Fruit fly (Drosophila melanogaster) whole organism, embryonic: ENCODE measurements around the gene Eip63F-1.

Experiments
- CG10366 ChIP-seq: fragments of 200-800 bp; sonication (Bioruptor generic); IDR thresholded peaks from 2 replicates; pipeline ENCODE4 v1.3.6; 2022; ENCODE audit warnings: missing biosample characterization, missing genetic modification characterization
- CG10979 ChIP-seq: fragments of 200-800 bp; sonication (Bioruptor generic); optimal IDR thresholded peaks from 2 replicates; lab custom pipeline; 2018; ENCODE audit warnings: missing biosample characterization, mild to moderate bottlenecking, missing genetic modification characterization, moderate library complexity
- CG12299 ChIP-seq: fragments of 200-800 bp; sonication (Bioruptor generic); optimal IDR thresholded peaks from 2 replicates; lab custom pipeline; 2018; ENCODE audit warnings: missing biosample characterization, mild to moderate bottlenecking, missing genetic modification characterization
- CG12769 ChIP-seq: fragments of 200-800 bp; sonication (Bioruptor generic); optimal IDR thresholded peaks from 2 replicates; lab custom pipeline; 2019; ENCODE audit warnings: missing biosample characterization, mild to moderate bottlenecking, missing genetic modification characterization, moderate library complexity
- CG13624 ChIP-seq: fragments of 200-800 bp; sonication (Bioruptor generic); optimal IDR thresholded peaks from 2 replicates; lab custom pipeline; 2016; ENCODE audit warnings: missing biosample characterization, missing genetic modification characterization
- CG13775 ChIP-seq: fragments of 200-800 bp; sonication (Bioruptor generic); optimal IDR thresholded peaks from 3 replicates; lab custom pipeline; 2017; ENCODE audit warnings: missing biosample characterization, mild to moderate bottlenecking, missing genetic modification characterization
- CG14860 ChIP-seq: fragments of 200-800 bp; sonication (Bioruptor generic); IDR thresholded peaks from 3 replicates; pipeline ENCODE4 v1.3.6; 2022; ENCODE audit warnings: missing biosample characterization, missing genetic modification characterization; ENCODE audit not compliant: partially characterized antibody
- CG15479 ChIP-seq: fragments of 200-800 bp; sonication (Bioruptor generic); optimal IDR thresholded peaks from 3 replicates; lab custom pipeline; 2019; ENCODE audit warnings: missing biosample characterization, mild to moderate bottlenecking, missing genetic modification characterization, moderate library complexity
- CG17361 ChIP-seq: fragments of 200-800 bp; sonication (Bioruptor generic); IDR thresholded peaks from 3 replicates; pipeline ENCODE4 v1.3.6; 2022; ENCODE audit warnings: missing biosample characterization, missing genetic modification characterization
- CG17385 ChIP-seq: fragments of 200-800 bp; sonication (Bioruptor generic); optimal IDR thresholded peaks from 3 replicates; lab custom pipeline; 2018; ENCODE audit warnings: missing biosample characterization, mild to moderate bottlenecking, missing genetic modification characterization
- CG17912 ChIP-seq: fragments of 200-800 bp; sonication (Bioruptor generic); optimal IDR thresholded peaks from 2 replicates; lab custom pipeline; 2018; ENCODE audit warnings: missing biosample characterization, mild to moderate bottlenecking, missing genetic modification characterization
- CG18262 ChIP-seq: fragments of 200-800 bp; optimal IDR thresholded peaks from 3 replicates; lab custom pipeline; 2019; ENCODE audit warnings: missing biosample characterization, mild to moderate bottlenecking, missing genetic modification characterization, moderate library complexity
- CG2120 ChIP-seq: fragments of 200-800 bp; sonication (Bioruptor generic); optimal IDR thresholded peaks from 3 replicates; lab custom pipeline; 2016; ENCODE audit warnings: missing biosample characterization, missing genetic modification characterization
- CG2129 ChIP-seq: fragments of 200-800 bp; sonication (Bioruptor generic); IDR thresholded peaks from 2 replicates; pipeline ENCODE4 v1.3.6; 2022; ENCODE audit warnings: missing biosample characterization, missing genetic modification characterization; ENCODE audit not compliant: partially characterized antibody
- CG34376 ChIP-seq: fragments of 200-800 bp; sonication (Bioruptor generic); optimal IDR thresholded peaks from 2 replicates; lab custom pipeline; 2018; ENCODE audit warnings: missing biosample characterization, mild to moderate bottlenecking, missing genetic modification characterization
- CG5953 ChIP-seq: fragments of 200-800 bp; sonication (Bioruptor generic); IDR thresholded peaks from 2 replicates; pipeline ENCODE4 v1.3.6; 2022; ENCODE audit warnings: missing biosample characterization, missing genetic modification characterization
- CG6175 ChIP-seq: fragments of 200-800 bp; sonication (Bioruptor generic); IDR thresholded peaks from 3 replicates; pipeline ENCODE4 v1.3.6; 2022; ENCODE audit warnings: missing biosample characterization, missing genetic modification characterization
- CG6654 ChIP-seq: fragments of 200-800 bp; sonication (Bioruptor generic); optimal IDR thresholded peaks from 2 replicates; lab custom pipeline; 2017; ENCODE audit warnings: missing biosample characterization, mild to moderate bottlenecking, missing genetic modification characterization
- CG8478 ChIP-seq: fragments of >200 bp; optimal IDR thresholded peaks from 2 replicates; lab custom pipeline; 2018
- Drgx ChIP-seq: fragments of 200-800 bp; sonication (Bioruptor generic); IDR thresholded peaks from 2 replicates; pipeline ENCODE4 v1.3.6; 2022; ENCODE audit warnings: missing biosample characterization, missing genetic modification characterization
- H2.0 ChIP-seq: fragments of 200-800 bp; sonication (Bioruptor generic); IDR thresholded peaks from 2 replicates; pipeline ENCODE4 v1.3.6; 2022; ENCODE audit warnings: missing biosample characterization, missing genetic modification characterization
- HLH4C ChIP-seq: fragments of 200-800 bp; sonication (Bioruptor generic); IDR thresholded peaks from 3 replicates; pipeline ENCODE4 v1.3.6; 2022; ENCODE audit warnings: missing biosample characterization, missing genetic modification characterization; ENCODE audit not compliant: partially characterized antibody
- HLH54F ChIP-seq: fragments of 200-800 bp; sonication (Bioruptor generic); optimal IDR thresholded peaks from 3 replicates; lab custom pipeline; 2016; ENCODE audit warnings: missing biosample characterization, missing genetic modification characterization
- Hr51 ChIP-seq, 2 experiments: fragments of 200-800 bp; sonication (Bioruptor generic); optimal IDR thresholded peaks; 2 replicates in 1 of 2; 3 replicates in 1 of 2; lab custom pipeline; 2016 to 2018; ENCODE audit warnings: missing biosample characterization in 2 of 2, missing genetic modification characterization in 2 of 2, mild to moderate bottlenecking in 1 of 2, moderate library complexity in 1 of 2
- Hsf ChIP-seq: fragments of 200-800 bp; sonication (Bioruptor generic); optimal IDR thresholded peaks from 3 replicates; lab custom pipeline; 2016; ENCODE audit warnings: missing biosample characterization, missing genetic modification characterization
- Mad ChIP-seq: fragments of 200-800 bp; sonication (Bioruptor generic); optimal IDR thresholded peaks from 2 replicates; lab custom pipeline; 2016; ENCODE audit warnings: missing biosample characterization, missing genetic modification characterization
- Mes4 ChIP-seq: fragments of 200-800 bp; sonication (Bioruptor generic); optimal IDR thresholded peaks from 2 replicates; lab custom pipeline; 2016; ENCODE audit warnings: missing biosample characterization, missing genetic modification characterization
- Stat92E ChIP-seq, 3 experiments: fragments of >200 bp in 2 of 3; fragments of 200-800 bp in 1 of 3; sonication (Bioruptor generic) in 1 of 3; optimal IDR thresholded peaks; 2 replicates each; lab custom pipeline; 2017 to 2019; ENCODE audit warnings: missing biosample characterization in 3 of 3, missing genetic modification characterization in 3 of 3, mild to moderate bottlenecking in 1 of 3, moderate library complexity in 1 of 3
- Taf1 ChIP-seq: fragments of 200-800 bp; sonication (Bioruptor generic); IDR thresholded peaks from 2 replicates; pipeline ENCODE4 v1.3.6; 2022; ENCODE audit warnings: missing biosample characterization, missing genetic modification characterization
- al ChIP-seq: fragments of 200-800 bp; sonication (Bioruptor generic); IDR thresholded peaks from 2 replicates; pipeline ENCODE4 v1.3.6; 2022; ENCODE audit warnings: missing biosample characterization, missing genetic modification characterization
- bab2 ChIP-seq: fragments of 200-800 bp; sonication (Bioruptor generic); optimal IDR thresholded peaks from 2 replicates; lab custom pipeline; 2016; ENCODE audit warnings: missing biosample characterization, missing genetic modification characterization
- da ChIP-seq: fragments of 200-800 bp; sonication (Bioruptor generic); optimal IDR thresholded peaks from 2 replicates; lab custom pipeline; 2016; ENCODE audit warnings: missing biosample characterization, missing genetic modification characterization
- dm ChIP-seq: fragments of 200-800 bp; sonication (Bioruptor generic); optimal IDR thresholded peaks from 3 replicates; lab custom pipeline; 2016; ENCODE audit warnings: missing biosample characterization, missing genetic modification characterization
- dysf ChIP-seq: fragments of 200-800 bp; sonication (Bioruptor generic); IDR thresholded peaks from 3 replicates; pipeline ENCODE4 v1.3.6; 2022; ENCODE audit warnings: missing biosample characterization, missing genetic modification characterization
- fd102C ChIP-seq: fragments of 200-800 bp; sonication (Bioruptor generic); optimal IDR thresholded peaks from 2 replicates; lab custom pipeline; 2018; ENCODE audit warnings: missing biosample characterization, mild to moderate bottlenecking, missing genetic modification characterization, moderate library complexity
- gce ChIP-seq: fragments of 200-800 bp; sonication (Bioruptor generic); IDR thresholded peaks from 3 replicates; pipeline ENCODE4 v1.3.6; 2022; ENCODE audit warnings: missing biosample characterization, missing genetic modification characterization
- gcm2 ChIP-seq: fragments of 200-800 bp; sonication (Bioruptor generic); optimal IDR thresholded peaks from 2 replicates; lab custom pipeline; 2016; ENCODE audit warnings: missing biosample characterization, missing genetic modification characterization
- ind ChIP-seq: fragments of 200-800 bp; sonication (Bioruptor generic); optimal IDR thresholded peaks from 3 replicates; lab custom pipeline; 2016; ENCODE audit warnings: missing biosample characterization, missing genetic modification characterization
- lbe ChIP-seq: fragments of 200-800 bp; sonication (Bioruptor generic); optimal IDR thresholded peaks from 2 replicates; lab custom pipeline; 2016; ENCODE audit warnings: missing biosample characterization, mild to moderate bottlenecking, missing genetic modification characterization
- mirr ChIP-seq: fragments of 200-800 bp; sonication (Bioruptor generic); optimal IDR thresholded peaks from 3 replicates; lab custom pipeline; 2018; ENCODE audit warnings: missing biosample characterization, mild to moderate bottlenecking, missing genetic modification characterization
- onecut ChIP-seq: fragments of 200-800 bp; sonication (Bioruptor generic); IDR thresholded peaks from 2 replicates; pipeline ENCODE4 v1.3.6; 2022; ENCODE audit warnings: missing biosample characterization, missing genetic modification characterization
- org-1 ChIP-seq: fragments of 200-800 bp; sonication (Bioruptor generic); optimal IDR thresholded peaks from 2 replicates; lab custom pipeline; 2017; ENCODE audit warnings: missing biosample characterization, missing genetic modification characterization
- peb ChIP-seq: fragments of 200-800 bp; sonication (Bioruptor generic); IDR thresholded peaks from 2 replicates; pipeline ENCODE4 v1.3.6; 2022; ENCODE audit warnings: missing biosample characterization, missing genetic modification characterization
- sim ChIP-seq: fragments of 200-800 bp; sonication (Bioruptor generic); IDR thresholded peaks from 2 replicates; pipeline ENCODE4 v1.3.6; 2022; ENCODE audit warnings: missing biosample characterization, missing genetic modification characterization
- sima ChIP-seq: fragments of 200-800 bp; sonication (Bioruptor generic); optimal IDR thresholded peaks from 2 replicates; lab custom pipeline; 2016; ENCODE audit warnings: missing biosample characterization, missing genetic modification characterization
- slbo ChIP-seq: fragments of 200-800 bp; sonication (Bioruptor generic); IDR thresholded peaks from 2 replicates; pipeline ENCODE4 v1.3.6; 2022; ENCODE audit warnings: missing biosample characterization, missing genetic modification characterization
- sqz ChIP-seq: fragments of 200-800 bp; sonication (Bioruptor generic); optimal IDR thresholded peaks from 3 replicates; lab custom pipeline; 2018; ENCODE audit warnings: missing biosample characterization, mild to moderate bottlenecking, missing genetic modification characterization
- sr ChIP-seq: fragments of 200-800 bp; sonication (Bioruptor generic); IDR thresholded peaks from 3 replicates; pipeline ENCODE4 v1.3.6; 2022; ENCODE audit warnings: missing biosample characterization, missing genetic modification characterization
- trh ChIP-seq: fragments of 200-800 bp; sonication (Bioruptor generic); optimal IDR thresholded peaks from 2 replicates; lab custom pipeline; 2016; ENCODE audit warnings: missing biosample characterization, missing genetic modification characterization
- tup ChIP-seq: fragments of 200-800 bp; sonication (Bioruptor generic); optimal IDR thresholded peaks from 2 replicates; lab custom pipeline; 2016; ENCODE audit warnings: missing biosample characterization, mild to moderate bottlenecking, missing genetic modification characterization, moderate library complexity
- unc-4 ChIP-seq: fragments of 200-800 bp; sonication (Bioruptor generic); IDR thresholded peaks from 2 replicates; pipeline ENCODE4 v1.3.6; 2022; ENCODE audit warnings: missing biosample characterization, missing genetic modification characterization; ENCODE audit not compliant: partially characterized antibody
- usp ChIP-seq: fragments of >200 bp; optimal IDR thresholded peaks from 2 replicates; lab custom pipeline; 2017; ENCODE audit warnings: missing biosample characterization, missing genetic modification characterization
- wor ChIP-seq: fragments of 200-800 bp; sonication (Bioruptor generic); IDR thresholded peaks from 2 replicates; pipeline ENCODE4 v1.3.6; 2022; ENCODE audit warnings: missing biosample characterization, missing genetic modification characterization

Eip63F-1 gene

DNA sequence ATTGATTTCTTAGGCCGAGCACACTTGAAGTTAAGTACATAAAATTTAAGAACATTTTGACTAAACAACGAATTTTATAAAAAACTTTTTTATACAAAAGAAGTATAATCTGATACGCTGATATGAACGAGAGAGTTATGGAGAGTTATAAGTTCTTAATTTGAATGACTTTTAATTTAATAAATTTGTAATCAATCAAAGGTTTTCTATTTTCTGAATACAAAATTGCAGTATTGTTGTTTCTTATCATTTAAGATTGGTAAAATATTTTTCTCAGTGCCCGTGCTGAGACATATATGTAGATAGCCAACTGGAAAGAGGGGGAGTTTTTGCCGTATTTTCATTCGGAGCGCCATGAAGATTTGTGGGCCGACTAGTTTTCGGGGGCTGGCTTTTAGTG, 62.3 kb downstream of the Eip63F-1 start (continued):
- TF ChIP-seq HLH4C (no peak), usp (no peak), Mad (GFP tag; lab: Kevin White, UChicago) (no peak), H2.0 (no peak), CG18262 (tag; lab: Kevin White, UChicago) (peak; percentile 82), CG34376 (GFP tag; lab: Kevin White, UChicago) (no peak), CG14860 (GFP tag; lab: Robert Waterston, UW) (no peak), Hsf (GFP tag; lab: Kevin White, UChicago) (peak; percentile 14), CG13624 (no peak), peb (GFP tag; lab: Robert Waterston, UW) (no peak), slbo (GFP tag; lab: Robert Waterston, UW) (no peak), unc-4 (no peak), CG10366 (GFP tag; lab: Robert Waterston, UW) (no peak), lbe (GFP tag; lab: Kevin White, UChicago) (no peak), CG6654 (no peak), Drgx (GFP tag; lab: Robert Waterston, UW) (no peak), HLH54F (no peak), sim (no peak), Taf1 (no peak), onecut (GFP tag; lab: Robert Waterston, UW) (no peak), sima (GFP tag; lab: Kevin White, UChicago) (no peak), mirr (GFP tag; lab: Kevin White, UChicago) (no peak), CG10979 (tag; lab: Kevin White, UChicago) (peak; percentile 77), gce (GFP tag; lab: Robert Waterston, UW) (no peak), dysf (no peak), wor (GFP tag; lab: Robert Waterston, UW) (no peak), CG17385 (GFP tag; lab: Kevin White, UChicago) (peak; percentile 23), Hr51 (GFP tag; optimal IDR thresholded peaks at IDR 0.05; lab: Kevin White, UChicago) (peak in 1 of 2 experiments; percentile 3), CG8478 (lab: Kevin White, UChicago) (no peak), bab2 (GFP tag; lab: Kevin White, UChicago) (no peak), CG13775 (peak; percentile 11), ind (GFP tag; lab: Kevin White, UChicago) (no peak), da (GFP tag; lab: Kevin White, UChicago) (no peak), dm (GFP tag; lab: Kevin White, UChicago) (no peak), tup (GFP tag; lab: Kevin White, UChicago) (no peak), sqz (GFP tag; lab: Kevin White, UChicago) (no peak), fd102C (GFP tag; lab: Kevin White, UChicago) (no peak), sr (GFP tag; lab: Robert Waterston, UW) (no peak), al (GFP tag; lab: Robert Waterston, UW) (no peak), CG12769 (no peak), CG5953 (GFP tag; lab: Robert Waterston, UW) (no peak), Stat92E (GFP tag; optimal IDR thresholded peaks at IDR 0.05; lab: Kevin White, UChicago) (peak in 1 of 3 experiments; percentile 44), CG6175 (no peak), CG2120 (GFP tag; lab: Kevin White, UChicago) (no peak), trh (no peak), CG15479 (GFP tag; lab: Kevin White, UChicago) (no peak), org-1 (GFP tag; lab: Kevin White, UChicago) (peak; percentile 12), CG2129 (GFP tag; lab: Robert Waterston, UW) (no peak), gcm2 (GFP tag; lab: Kevin White, UChicago) (no peak), Mes4 (GFP tag; lab: Kevin White, UChicago) (no peak), CG12299 (no peak), CG17361 (peak; percentile 77), CG17912 (GFP tag; lab: Kevin White, UChicago) (no peak)
